7 worm cellular contexts compared by ENCODE assay signal in the genomic region with DNA sequence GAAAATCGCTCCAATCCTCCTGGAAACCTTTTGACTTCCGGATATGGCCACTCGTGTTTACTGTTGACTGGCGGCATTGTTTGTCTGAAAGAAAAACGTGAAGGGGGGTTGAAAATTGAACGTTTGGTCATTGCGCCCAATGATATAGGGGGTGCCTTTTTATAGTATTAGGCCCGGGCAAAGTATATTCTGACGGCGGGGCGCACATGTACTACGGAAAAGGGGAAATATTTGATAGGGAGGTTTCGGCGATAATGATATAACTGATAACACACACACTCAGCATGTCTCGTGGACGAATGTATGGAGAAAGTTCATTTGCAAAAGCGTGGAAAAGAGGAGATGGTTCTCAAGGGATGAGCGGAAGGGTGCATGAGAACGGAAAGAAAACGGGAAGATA.
A peak's percentile ranks its signal among the peaks of the same experiment; 100 is the strongest.
TF ChIP-seq lines count a peak whose summit lies in the region.

A gene (minus strand): TSS at position 84 of the 400 bp plus-strand sequence.

TF ChIP-seq in whole organism, L1 larva, 84 proteins besides CTCF, POLR2A, EP300 and RAD21 (continues in another document):
- TF ChIP-seq mdl-1 (tag; optimal IDR thresholded peaks at IDR 0.05; lab: Kevin White, UChicago) (peak in 1 of 2 experiments; percentile 33), ceh-8 (GFP tag; optimal IDR thresholded peaks at IDR 0.05; lab: Kevin White, UChicago) (no peak), nhr-85 (tag; lab: Kevin White, UChicago) (peak; percentile 30), unc-62 (GFP tag; optimal IDR thresholded peaks at IDR 0.05; lab: Kevin White, UChicago) (no peak), xbp-1 (tag; optimal IDR thresholded peaks at IDR 0.05; lab: Kevin White, UChicago) (no peak), hlh-4 (tag; optimal IDR thresholded peaks at IDR 0.05; lab: Kevin White, UChicago) (no peak), nhr-11 (tag; optimal IDR thresholded peaks at IDR 0.05; lab: Kevin White, UChicago) (no peak), elt-2 (tag; optimal IDR thresholded peaks at IDR 0.05; lab: Kevin White, UChicago) (peak; percentile 79), elt-3 (tag; optimal IDR thresholded peaks at IDR 0.05; lab: Kevin White, UChicago) (peak in 1 of 6 experiments; percentile 36), lin-14 (GFP tag; optimal IDR thresholded peaks at IDR 0.05; lab: Kevin White, UChicago) (peak; percentile 33), lir-3 (tag; optimal IDR thresholded peaks at IDR 0.05; lab: Kevin White, UChicago; ENCODE audit: poor library complexity) (no peak), blmp-1 (tag; optimal IDR thresholded peaks at IDR 0.05; lab: Kevin White, UChicago) (peak; percentile 50)

TF ChIP-seq in whole organism, L2 larva, 48 proteins besides CTCF, POLR2A, EP300 and RAD21:
- peak; percentile 80 for TF ChIP-seq sma-9 (GFP tag; optimal IDR thresholded peaks at IDR 0.05; lab: Kevin White, UChicago)
- TF ChIP-seq sma-9 (tag; optimal IDR thresholded peaks at IDR 0.05; lab: Kevin White, UChicago): no peak
- peak; percentile 92 for TF ChIP-seq fos-1 (tag; optimal IDR thresholded peaks at IDR 0.05; lab: Kevin White, UChicago)
- TF ChIP-seq nhr-21 (tag; optimal IDR thresholded peaks at IDR 0.05; lab: Kevin White, UChicago): peak; percentile 10
- TF ChIP-seq ztf-4 (tag; optimal IDR thresholded peaks at IDR 0.05; lab: Kevin White, UChicago): no peak
- TF ChIP-seq crh-2 (tag; optimal IDR thresholded peaks at IDR 0.05; lab: Kevin White, UChicago): peak; percentile 47
- peak; percentile 10 to 24 for TF ChIP-seq mdl-1 (tag; optimal IDR thresholded peaks at IDR 0.05; lab: Kevin White, UChicago)
- TF ChIP-seq nhr-77 (tag; optimal IDR thresholded peaks at IDR 0.05; lab: Kevin White, UChicago): no peak
- TF ChIP-seq F13H6.1 (tag; optimal IDR thresholded peaks at IDR 0.05; lab: Kevin White, UChicago): peak; percentile 25
- TF ChIP-seq Y55F3AM.14 (GFP tag; optimal IDR thresholded peaks at IDR 0.05; lab: Kevin White, UChicago): peak; percentile 58
- TF ChIP-seq elt-1 (tag; optimal IDR thresholded peaks at IDR 0.05; lab: Kevin White, UChicago): no peak

TF ChIP-seq in whole organism, L3 larva, 47 proteins besides CTCF, POLR2A, EP300 and RAD21:
- TF ChIP-seq pqm-1 (tag; optimal IDR thresholded peaks at IDR 0.05; lab: Kevin White, UChicago) (peak; percentile 83), ZK546.5 (tag; optimal IDR thresholded peaks at IDR 0.05; lab: Kevin White, UChicago) (no peak), nhr-43 (tag; optimal IDR thresholded peaks at IDR 0.05; lab: Kevin White, UChicago; ENCODE audit: poor library complexity, severe bottlenecking) (no peak), mdl-1 (tag; optimal IDR thresholded peaks at IDR 0.05; lab: Kevin White, UChicago) (peak; percentile 5), elt-2 (tag; optimal IDR thresholded peaks at IDR 0.05; lab: Kevin White, UChicago) (peak; percentile 95), R02D3.7 (tag; optimal IDR thresholded peaks at IDR 0.05; lab: Kevin White, UChicago) (no peak), nhr-237 (tag; optimal IDR thresholded peaks at IDR 0.05; lab: Kevin White, UChicago) (no peak), tbx-2 (tag; optimal IDR thresholded peaks at IDR 0.05; lab: Kevin White, UChicago) (no peak), ztf-4 (tag; optimal IDR thresholded peaks at IDR 0.05; lab: Kevin White, UChicago) (no peak), nhr-25 (tag; optimal IDR thresholded peaks at IDR 0.05; lab: Kevin White, UChicago) (no peak)
TF ChIP-seq in whole organism, L3 larva: peak in this region for 3.

TF ChIP-seq in whole organism, L4 larva, 104 proteins besides CTCF, POLR2A, EP300 and RAD21 (continues in another document):
- no peak for TF ChIP-seq Y5F2A.4 (GFP tag; optimal IDR thresholded peaks at IDR 0.05; lab: Kevin White, UChicago)
- no peak for TF ChIP-seq zip-11 (GFP tag; IDR thresholded peaks at IDR 0.05; lab: Robert Waterston, UW)
- no peak for TF ChIP-seq dmd-8 (GFP tag; IDR thresholded peaks at IDR 0.05; lab: Robert Waterston, UW)
- peak; percentile 41; the same call in 1 of the 2 replicates for TF ChIP-seq php-3 (GFP tag; IDR thresholded peaks at IDR 0.05; lab: Robert Waterston, UW)
- no peak for TF ChIP-seq daf-19 (GFP tag; conservative IDR thresholded peaks at IDR 0.05; lab: Robert Waterston, UW)
- TF ChIP-seq nhr-102 (tag; optimal IDR thresholded peaks at IDR 0.05; lab: Kevin White, UChicago): peak; percentile 41
- no peak for TF ChIP-seq set-16 (GFP tag; IDR thresholded peaks at IDR 0.05; lab: Robert Waterston, UW)
- peak; percentile 48 for TF ChIP-seq dve-1 (tag; optimal IDR thresholded peaks at IDR 0.05; lab: Kevin White, UChicago; ENCODE audit: insufficient read depth)
- TF ChIP-seq lin-1 (GFP tag; IDR thresholded peaks at IDR 0.05; lab: Robert Waterston, UW): 0 out of 2 replicates have a peak, but pooled peaks have one; percentile 55
- no peak for TF ChIP-seq F37D6.2 (tag; optimal IDR thresholded peaks at IDR 0.05; lab: Kevin White, UChicago)
- TF ChIP-seq nhr-11 (tag; optimal IDR thresholded peaks at IDR 0.05; lab: Kevin White, UChicago): no peak
- TF ChIP-seq pqm-1 (tag; optimal IDR thresholded peaks at IDR 0.05; lab: Kevin White, UChicago): peak; percentile 83
- TF ChIP-seq nhr-77 (tag; optimal IDR thresholded peaks at IDR 0.05; lab: Kevin White, UChicago): no peak
- peak; percentile 83 for TF ChIP-seq hlh-11 (tag; optimal IDR thresholded peaks at IDR 0.05; lab: Kevin White, UChicago)

TF ChIP-seq in whole organism, late embryonic, 69 proteins besides CTCF, POLR2A, EP300 and RAD21:
- TF ChIP-seq elt-2 (tag; optimal IDR thresholded peaks at IDR 0.05; lab: Kevin White, UChicago): peak; percentile 89
- TF ChIP-seq ceh-45 (GFP tag; IDR thresholded peaks at IDR 0.05; lab: Robert Waterston, UW): no peak
TF ChIP-seq in whole organism, late embryonic: peak in this region for 1.

TF ChIP-seq in whole organism, mixed stage, embryonic, 35 proteins besides CTCF, POLR2A, EP300 and RAD21:
- TF ChIP-seq sptf-1 (tag; optimal IDR thresholded peaks at IDR 0.05; lab: Kevin White, UChicago) (no peak), elt-3 (tag; optimal IDR thresholded peaks at IDR 0.05; lab: Kevin White, UChicago) (peak; percentile 43), nhr-28 (tag; optimal IDR thresholded peaks at IDR 0.05; lab: Kevin White, UChicago) (no peak)

TF ChIP-seq in whole organism, young adult, 124 proteins besides CTCF, POLR2A, EP300 and RAD21:
- peak; percentile 84 for TF ChIP-seq nhr-80 (tag; optimal IDR thresholded peaks at IDR 0.05; lab: Kevin White, UChicago)
- TF ChIP-seq ets-4 (GFP tag; optimal IDR thresholded peaks at IDR 0.05; lab: Kevin White, UChicago): peak; percentile 17
- no peak for TF ChIP-seq cebp-1 (GFP tag; IDR thresholded peaks at IDR 0.05; lab: Robert Waterston, UW)
- TF ChIP-seq cebp-1 (tag; optimal IDR thresholded peaks at IDR 0.05; lab: Kevin White, UChicago): peak; percentile 5
- TF ChIP-seq dox-1 (GFP tag; IDR thresholded peaks at IDR 0.05; lab: Robert Waterston, UW): peak; percentile 55
- no peak for TF ChIP-seq mcd-1 (GFP tag; IDR thresholded peaks at IDR 0.05; lab: Robert Waterston, UW)
- TF ChIP-seq F55B11.4 (tag; optimal IDR thresholded peaks at IDR 0.05; lab: Kevin White, UChicago; ENCODE audit: borderline replicate concordance, insufficient read depth): no peak
- TF ChIP-seq repo-1 (tag; optimal IDR thresholded peaks at IDR 0.05; lab: Kevin White, UChicago): no peak
TF ChIP-seq in whole organism, young adult: peak in this region for 4.
